Worm (Caenorhabditis elegans) whole organism, early embryonic: ENCODE measurements around the gene F29C4.4.

Experiments used
- B0310.2 ChIP-seq: sonication (generic microtip); optimal IDR thresholded peaks from 2 replicates; lab custom pipeline; 2016; ENCODE audit warnings: mild to moderate bottlenecking, missing genetic modification characterization, missing compliant biosample characterization
- F13C5.2 ChIP-seq: sonication (generic microtip); optimal IDR thresholded peaks from 2 replicates; lab custom pipeline; 2017; ENCODE audit warnings: mild to moderate bottlenecking, missing genetic modification characterization, inconsistent platforms, missing compliant biosample characterization
- aly-1 ChIP-seq: sonication (generic microtip); optimal IDR thresholded peaks from 2 replicates; lab custom pipeline; 2016; ENCODE audit warnings: missing genetic modification characterization, missing compliant biosample characterization
- ama-1 ChIP-seq: fragments of 150-350 bp; optimal IDR thresholded peaks from 2 replicates; lab custom pipeline; 2014
- ceh-13 ChIP-seq: fragments of 200-800 bp; sonication (Bioruptor generic); optimal IDR thresholded peaks from 2 replicates; lab custom pipeline; 2018; ENCODE audit warnings: mild to moderate bottlenecking, missing genetic modification characterization, missing compliant biosample characterization
- ceh-36 ChIP-seq: sonication (generic microtip); optimal IDR thresholded peaks from 2 replicates; lab custom pipeline; 2016; ENCODE audit warnings: missing genetic modification characterization, inconsistent platforms, missing compliant biosample characterization
- ets-7 ChIP-seq: sonication (generic microtip); optimal IDR thresholded peaks from 2 replicates; lab custom pipeline; 2016; ENCODE audit warnings: missing genotype, missing genetic modification characterization, missing compliant biosample characterization
- flt-1 ChIP-seq: fragments of 200-800 bp; sonication (Bioruptor generic); IDR thresholded peaks from 2 replicates; pipeline ENCODE4 v1.3.6; 2022; ENCODE audit warnings: missing genetic modification characterization, missing compliant biosample characterization
- hmbx-1 ChIP-seq: sonication (generic microtip); optimal IDR thresholded peaks from 2 replicates; lab custom pipeline; 2016; ENCODE audit warnings: mild to moderate bottlenecking, missing genetic modification characterization, missing compliant biosample characterization
- hmg-4 ChIP-seq: fragments of 200-800 bp; sonication (Bioruptor generic); optimal IDR thresholded peaks from 2 replicates; lab custom pipeline; 2018; ENCODE audit warnings: mild to moderate bottlenecking, missing genetic modification characterization, missing compliant biosample characterization
- hnd-1 ChIP-seq: sonication (generic microtip); optimal IDR thresholded peaks from 2 replicates; lab custom pipeline; 2016; ENCODE audit warnings: missing genetic modification characterization, missing compliant biosample characterization
- pes-1 ChIP-seq: fragments of 200-800 bp; sonication (Bioruptor generic); IDR thresholded peaks from 2 replicates; pipeline ENCODE4 v1.3.6; 2022; ENCODE audit warnings: missing genetic modification reagents, missing genetic modification characterization, missing compliant biosample characterization
- scrt-1 ChIP-seq: fragments of 200-800 bp; sonication (Bioruptor generic); IDR thresholded peaks from 2 replicates; pipeline ENCODE4 v1.3.6; 2022; ENCODE audit warnings: missing genetic modification characterization, missing compliant biosample characterization
- sea-1 ChIP-seq: fragments of 200-800 bp; sonication (Bioruptor generic); conservative IDR thresholded peaks from 2 replicates; pipeline ENCODE4 v1.3.6; 2022; ENCODE audit warnings: missing genetic modification characterization, missing compliant biosample characterization
- tbx-11 ChIP-seq: fragments of 200-800 bp; sonication (Bioruptor generic); IDR thresholded peaks from 2 replicates; pipeline ENCODE4 v1.3.6; 2022; ENCODE audit warnings: missing genetic modification characterization, missing compliant biosample characterization
- tbx-37 ChIP-seq: fragments of 200-800 bp; sonication (Bioruptor generic); conservative IDR thresholded peaks from 2 replicates; pipeline ENCODE4 v1.3.6; 2022; ENCODE audit warnings: missing genetic modification reagents, missing genetic modification characterization, missing compliant biosample characterization
- tra-4 ChIP-seq: sonication (generic microtip); optimal IDR thresholded peaks from 2 replicates; lab custom pipeline; 2017; ENCODE audit warnings: missing genetic modification characterization, missing compliant biosample characterization

The F29C4.4 gene

DNA sequence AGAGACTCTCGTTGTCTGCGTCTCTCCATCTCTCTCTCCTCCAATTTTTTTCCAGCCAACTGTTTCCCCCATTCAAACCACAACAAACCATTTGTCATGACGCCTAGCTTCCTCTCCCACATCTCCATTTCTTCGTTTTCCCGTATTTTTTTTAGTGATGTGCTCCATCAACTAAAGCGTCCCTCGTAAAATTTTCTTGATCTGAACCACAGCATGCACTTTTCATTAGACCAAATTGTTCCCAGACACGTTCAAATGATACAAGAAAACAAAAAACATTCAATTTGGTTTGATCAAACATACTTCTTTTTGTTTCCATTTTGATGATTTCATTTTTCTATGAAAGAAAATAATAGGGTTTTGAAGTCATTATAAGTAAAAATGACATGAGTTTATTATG lies 29.2 kb upstream of the F29C4.4 start:
- TF ChIP-seq flt-1 (GFP tag; lab: Robert Waterston, UW) (no peak), hmg-4 (GFP tag; lab: Kevin White, UChicago) (no peak), ama-1 (no peak), ets-7 (no peak), hmbx-1 (tag; lab: Kevin White, UChicago) (no peak), tbx-11 (no peak), ceh-36 (tag; lab: Kevin White, UChicago) (no peak), scrt-1 (GFP tag; lab: Robert Waterston, UW) (no peak), hnd-1 (no peak), B0310.2 (tag; lab: Kevin White, UChicago) (no peak), tbx-37 (no peak), aly-1 (no peak), F13C5.2 (tag; lab: Kevin White, UChicago) (no peak), pes-1 (GFP tag; lab: Robert Waterston, UW) (no peak), tra-4 (tag; lab: Kevin White, UChicago) (no peak), sea-1 (GFP tag; lab: Robert Waterston, UW) (no peak), ceh-13 (GFP tag; lab: Kevin White, UChicago) (no peak)

DNA sequence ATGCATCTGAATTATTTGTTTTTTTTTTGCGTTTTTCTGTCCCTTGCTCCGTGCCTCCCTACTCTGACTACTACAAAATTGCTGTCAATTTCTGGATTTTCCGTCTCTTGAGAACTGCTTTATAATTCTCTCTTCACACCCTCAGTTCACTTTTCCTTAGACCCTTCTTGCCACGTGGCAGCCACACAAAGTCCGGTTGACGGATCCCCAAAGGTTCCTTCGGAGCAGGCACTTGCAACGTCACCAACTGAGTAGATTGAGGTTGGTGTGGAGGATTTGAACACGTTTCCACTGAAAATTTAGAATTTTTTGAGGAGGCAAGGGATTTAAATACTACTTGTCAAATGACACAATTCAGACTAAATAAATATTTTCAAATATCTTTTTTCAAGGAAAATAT lies 24.7 kb upstream of the F29C4.4 start:
- TF ChIP-seq B0310.2 (tag; lab: Kevin White, UChicago) (no peak), hmg-4 (GFP tag; lab: Kevin White, UChicago) (no peak), tbx-37 (no peak), hnd-1 (no peak)

DNA sequence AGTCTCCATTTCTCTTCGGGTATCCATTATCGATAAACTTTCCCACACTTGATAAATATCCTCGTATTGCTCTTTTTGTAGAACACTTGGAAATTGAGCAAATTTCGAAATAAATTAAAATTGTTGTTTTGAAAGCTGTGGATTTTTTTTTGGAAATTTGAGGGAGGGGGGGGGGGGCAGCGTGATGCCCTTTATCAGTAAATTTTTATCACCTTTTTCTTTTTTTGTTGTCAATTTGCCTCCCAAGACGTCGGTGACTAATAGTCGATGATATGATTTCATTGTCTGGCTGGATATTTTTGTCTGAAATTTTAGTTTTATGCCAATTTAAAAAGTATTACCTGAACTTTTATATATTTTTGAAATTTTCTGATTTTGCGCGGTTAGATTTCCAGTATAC lies 21.5 kb upstream of the F29C4.4 start, which contains the start of gene scl-23:
Gene scl-23 (minus strand): TSS at position 101 of the 400 bp plus-strand sequence.
- no peak for TF ChIP-seq sea-1 (GFP tag; lab: Robert Waterston, UW)
- TF ChIP-seq tbx-37, result no peak
- no peak for TF ChIP-seq ceh-36 (tag; lab: Kevin White, UChicago)
- no peak for TF ChIP-seq ama-1
- TF ChIP-seq pes-1 (GFP tag; lab: Robert Waterston, UW), result no peak
- no peak for TF ChIP-seq aly-1
- TF ChIP-seq hnd-1, result no peak
- TF ChIP-seq hmg-4 (GFP tag; lab: Kevin White, UChicago), result no peak
- no peak for TF ChIP-seq B0310.2 (tag; lab: Kevin White, UChicago)
- no peak for TF ChIP-seq ets-7
- TF ChIP-seq hmbx-1 (tag; lab: Kevin White, UChicago), result no peak
- TF ChIP-seq F13C5.2 (tag; lab: Kevin White, UChicago), result no peak
- no peak for TF ChIP-seq flt-1 (GFP tag; lab: Robert Waterston, UW)
- TF ChIP-seq ceh-13 (GFP tag; lab: Kevin White, UChicago), result no peak
- TF ChIP-seq tra-4 (tag; lab: Kevin White, UChicago), result no peak

DNA sequence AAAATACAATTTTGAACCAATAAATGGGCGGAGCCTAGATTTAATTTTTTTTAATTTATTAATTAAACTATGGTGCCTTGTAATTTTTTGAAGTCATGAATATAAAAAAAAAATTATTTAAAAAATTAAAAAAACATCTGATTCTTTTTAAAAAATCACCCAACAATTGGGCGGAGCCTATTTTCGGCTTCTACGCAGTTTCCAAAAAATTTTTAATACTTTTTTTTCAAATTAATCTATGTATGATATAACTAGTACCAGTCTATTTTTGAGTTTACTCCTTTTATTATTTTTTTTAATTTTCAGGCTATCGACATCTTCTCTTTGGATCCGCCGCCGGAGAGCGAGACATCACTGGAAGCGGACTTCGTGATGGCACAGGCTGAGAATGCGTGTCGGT lies 19.8 kb upstream of the F29C4.4 start, which contains the start of gene tpa-1:
Gene tpa-1 (plus strand): TSS at position 301 of the 400 bp plus-strand sequence.
- TF ChIP-seq hnd-1 (no peak), pes-1 (GFP tag; lab: Robert Waterston, UW) (no peak), ceh-36 (tag; lab: Kevin White, UChicago) (no peak), hmbx-1 (tag; lab: Kevin White, UChicago) (no peak), B0310.2 (tag; lab: Kevin White, UChicago) (no peak), aly-1 (no peak), ceh-13 (GFP tag; lab: Kevin White, UChicago) (no peak), hmg-4 (GFP tag; lab: Kevin White, UChicago) (no peak), tbx-37 (no peak), ama-1 (no peak), flt-1 (GFP tag; lab: Robert Waterston, UW) (no peak), tra-4 (tag; lab: Kevin White, UChicago) (no peak), sea-1 (GFP tag; lab: Robert Waterston, UW) (no peak), tbx-11 (no peak), F13C5.2 (tag; lab: Kevin White, UChicago) (no peak), ets-7 (no peak), scrt-1 (GFP tag; lab: Robert Waterston, UW) (no peak)

DNA sequence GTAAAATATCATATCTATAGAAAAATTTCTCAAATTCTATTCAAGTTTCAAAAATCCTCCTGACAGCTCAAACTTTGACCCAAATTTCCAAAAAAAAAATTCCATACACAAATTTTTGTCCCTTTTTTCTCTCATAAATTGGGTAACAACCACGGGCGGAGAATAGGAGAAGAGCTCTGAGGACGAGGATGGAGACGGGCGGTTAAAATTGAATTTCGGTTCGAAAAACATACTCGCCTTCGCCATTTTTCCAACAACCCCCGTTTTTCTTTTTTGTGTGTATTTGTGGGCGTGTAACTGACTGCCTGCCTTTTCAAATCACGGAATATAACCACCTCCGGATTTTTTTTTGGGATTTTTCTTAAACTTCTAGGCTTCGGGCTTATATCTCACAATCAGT lies 13.8 kb upstream of the F29C4.4 start:
- TF ChIP-seq B0310.2 (tag; lab: Kevin White, UChicago) (no peak), tbx-11 (no peak), pes-1 (GFP tag; lab: Robert Waterston, UW) (no peak), scrt-1 (GFP tag; lab: Robert Waterston, UW) (no peak), F13C5.2 (tag; lab: Kevin White, UChicago) (no peak), ceh-36 (tag; lab: Kevin White, UChicago) (no peak), tbx-37 (no peak), ama-1 (no peak), hmbx-1 (tag; lab: Kevin White, UChicago) (no peak), ceh-13 (GFP tag; lab: Kevin White, UChicago) (no peak), hmg-4 (GFP tag; lab: Kevin White, UChicago) (no peak), sea-1 (GFP tag; lab: Robert Waterston, UW) (no peak), aly-1 (no peak), tra-4 (tag; lab: Kevin White, UChicago) (no peak), hnd-1 (no peak), ets-7 (no peak)

DNA sequence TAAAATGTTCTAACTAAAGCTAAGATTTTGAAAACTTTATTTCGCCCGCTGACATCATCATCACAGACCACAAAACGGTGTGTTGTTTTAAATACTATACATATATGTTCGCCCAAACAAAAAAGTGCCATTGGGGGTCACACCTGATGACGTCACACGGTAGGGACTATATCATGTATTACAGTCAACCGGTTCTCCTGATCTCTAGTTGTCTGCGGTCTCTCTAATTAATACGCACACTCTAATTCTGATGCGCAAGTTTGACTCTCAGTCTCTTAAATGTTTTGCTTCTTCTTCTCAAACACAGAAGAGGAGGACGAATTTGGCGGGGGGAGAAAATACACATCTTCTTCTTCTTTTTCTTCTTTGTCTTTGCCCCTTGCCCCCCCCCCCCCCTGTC lies 8.6 kb upstream of the F29C4.4 start:
- TF ChIP-seq tra-4 (tag; lab: Kevin White, UChicago) (no peak), hnd-1 (no peak), aly-1 (no peak), F13C5.2 (tag; lab: Kevin White, UChicago) (no peak), flt-1 (GFP tag; lab: Robert Waterston, UW) (no peak), B0310.2 (tag; lab: Kevin White, UChicago) (no peak), scrt-1 (GFP tag; lab: Robert Waterston, UW) (no peak), tbx-37 (no peak), hmg-4 (GFP tag; lab: Kevin White, UChicago) (no peak), hmbx-1 (tag; lab: Kevin White, UChicago) (no peak), ets-7 (no peak), tbx-11 (no peak), pes-1 (GFP tag; lab: Robert Waterston, UW) (no peak), sea-1 (GFP tag; lab: Robert Waterston, UW) (no peak), ceh-13 (GFP tag; lab: Kevin White, UChicago) (no peak), ama-1 (no peak), ceh-36 (tag; lab: Kevin White, UChicago) (no peak)

DNA sequence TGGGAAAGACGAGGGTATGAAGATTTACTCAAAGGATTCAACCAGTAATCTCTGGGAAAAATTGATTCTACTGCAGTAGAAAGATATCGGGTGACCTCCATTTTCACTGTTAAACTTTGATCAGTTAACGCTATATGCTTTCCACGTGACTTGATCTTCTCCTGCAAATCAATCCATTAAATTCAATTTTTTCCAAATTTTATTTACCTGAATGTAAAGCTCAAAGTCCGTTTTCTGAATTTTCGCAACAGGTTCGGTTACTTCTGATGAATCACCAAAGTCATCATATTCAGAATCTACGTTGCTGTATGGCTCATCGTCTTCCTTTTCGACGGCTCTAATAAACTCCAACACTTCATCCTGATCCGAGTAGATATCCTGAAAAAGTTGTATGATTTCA lies 2.2 kb upstream of the F29C4.4 start, which contains the start of gene B0545.4:
Gene B0545.4 (minus strand): TSS at position 101 of the 400 bp plus-strand sequence.
- TF ChIP-seq tra-4 (tag; lab: Kevin White, UChicago) (no peak), hnd-1 (no peak), ceh-36 (tag; lab: Kevin White, UChicago) (no peak), F13C5.2 (tag; lab: Kevin White, UChicago) (no peak), tbx-11 (no peak), ama-1 (no peak), B0310.2 (tag; lab: Kevin White, UChicago) (no peak), aly-1 (no peak), tbx-37 (no peak), flt-1 (GFP tag; lab: Robert Waterston, UW) (no peak), ets-7 (no peak)
